Worm (Caenorhabditis elegans) whole organism, midembryonic: ENCODE measurements around the gene Y97E10AR.8.

Source experiments
- T22C8.4 ChIP-seq: fragments of 200-800 bp; sonication (Bioruptor generic); IDR thresholded peaks from 2 replicates; pipeline ENCODE4 v1.3.6; 2022; ENCODE audit warnings: missing genetic modification characterization, missing compliant biosample characterization
- klf-2 ChIP-seq: fragments of 200-800 bp; sonication (Bioruptor generic); conservative IDR thresholded peaks from 2 replicates; pipeline ENCODE4 v1.3.6; 2022; ENCODE audit warnings: missing genetic modification reagents, missing genetic modification characterization, missing compliant biosample characterization
- med-1 ChIP-seq: sonication (generic microtip); optimal IDR thresholded peaks from 2 replicates; lab custom pipeline; 2017; ENCODE audit warnings: missing genetic modification characterization, mild to moderate bottlenecking, missing compliant biosample characterization, antibody characterized with exemption, missing genetic modification reagents; ENCODE audit not compliant: insufficient read depth
- ref-1 ChIP-seq: fragments of 200-800 bp; sonication (Bioruptor generic); conservative IDR thresholded peaks from 2 replicates; pipeline ENCODE4 v1.3.6; 2022; ENCODE audit warnings: missing genetic modification reagents, missing genetic modification characterization, missing compliant biosample characterization
- tab-1 ChIP-seq: fragments of 200-800 bp; sonication (Bioruptor generic); IDR thresholded peaks from 2 replicates; pipeline ENCODE4 v1.3.6; 2022; ENCODE audit warnings: missing genetic modification characterization, missing compliant biosample characterization
- ztf-23 ChIP-seq: fragments of 200-800 bp; sonication (Bioruptor generic); IDR thresholded peaks from 2 replicates; pipeline ENCODE4 v1.3.6; 2022; ENCODE audit warnings: missing genetic modification reagents, missing genetic modification characterization, missing compliant biosample characterization
- ztf-29 ChIP-seq: fragments of 200-800 bp; sonication (Bioruptor generic); IDR thresholded peaks from 2 replicates; pipeline ENCODE4 v1.3.6; 2022; ENCODE audit warnings: missing genetic modification reagents, missing genetic modification characterization, missing compliant biosample characterization

- TF ChIP-seq klf-2 (GFP tag; lab: Robert Waterston, UW) = no peak
- TF ChIP-seq tab-1 = no peak
- TF ChIP-seq ztf-23 (GFP tag; lab: Robert Waterston, UW) = no peak
- no peak for TF ChIP-seq T22C8.4
- no peak for TF ChIP-seq med-1 (GFP tag; lab: Kevin White, UChicago)
- no peak for TF ChIP-seq ztf-29 (GFP tag; lab: Robert Waterston, UW)
- no peak for TF ChIP-seq ref-1
These were observed 40.7 kb upstream of the Y97E10AR.8 start for ce11 chrV:7964429-7964828.
